Worm (Caenorhabditis elegans): Measurements from ENCODE around the gene T21C12.4.

The T21C12.4 gene

ce11 chrIII:10569246-10569645 lies 11.4 kb upstream of the T21C12.4 start:
- no peak for TF ChIP-seq ets-7 (tag; optimal IDR thresholded peaks at IDR 0.05)

ce11 chrIII:10565926-10566325 lies 8.1 kb upstream of the T21C12.4 start, which contains the start of gene acdh-11:
Gene acdh-11, plus strand, starts transcription at chrIII:10566258.
- TF ChIP-seq ceh-36 (tag; optimal IDR thresholded peaks at IDR 0.05) (no peak), scrt-1 (GFP tag; IDR thresholded peaks at IDR 0.05) (no peak), hnd-1 (tag; optimal IDR thresholded peaks at IDR 0.05) (no peak), hmg-4 (GFP tag; optimal IDR thresholded peaks at IDR 0.05) (no peak), tbx-11 (GFP tag; IDR thresholded peaks at IDR 0.05) (no peak), flt-1 (GFP tag; IDR thresholded peaks at IDR 0.05) (no peak), ets-7 (tag; optimal IDR thresholded peaks at IDR 0.05) (no peak), pes-1 (GFP tag; IDR thresholded peaks at IDR 0.05) (no peak), tra-4 (tag; optimal IDR thresholded peaks at IDR 0.05) (no peak), sea-1 (GFP tag; conservative IDR thresholded peaks at IDR 0.05) (no peak), ceh-13 (GFP tag; optimal IDR thresholded peaks at IDR 0.05) (no peak), B0310.2 (tag; optimal IDR thresholded peaks at IDR 0.05) (no peak)

ce11 chrIII:10562542-10562941 lies 4.7 kb upstream of the T21C12.4 start:
- TF ChIP-seq aly-1 (tag; optimal IDR thresholded peaks at IDR 0.05) (no peak), tbx-37 (GFP tag; conservative IDR thresholded peaks at IDR 0.05) (no peak), ets-7 (tag; optimal IDR thresholded peaks at IDR 0.05) (no peak), hnd-1 (tag; optimal IDR thresholded peaks at IDR 0.05) (no peak), tbx-11 (GFP tag; IDR thresholded peaks at IDR 0.05) (no peak), hmg-4 (GFP tag; optimal IDR thresholded peaks at IDR 0.05) (no peak), pes-1 (GFP tag; IDR thresholded peaks at IDR 0.05) (no peak), ama-1 (optimal IDR thresholded peaks at IDR 0.05) (no peak), scrt-1 (GFP tag; IDR thresholded peaks at IDR 0.05) (no peak), sea-1 (GFP tag; conservative IDR thresholded peaks at IDR 0.05) (no peak), tra-4 (tag; optimal IDR thresholded peaks at IDR 0.05) (no peak), B0310.2 (tag; optimal IDR thresholded peaks at IDR 0.05) (no peak), hmbx-1 (tag; optimal IDR thresholded peaks at IDR 0.05) (no peak), F13C5.2 (tag; optimal IDR thresholded peaks at IDR 0.05) (no peak), ceh-36 (tag; optimal IDR thresholded peaks at IDR 0.05) (no peak), ceh-13 (GFP tag; optimal IDR thresholded peaks at IDR 0.05) (no peak)

ce11 chrIII:10561904-10562303 lies 4.1 kb upstream of the T21C12.4 start, which contains the start of gene Y45F3A.1:
Gene Y45F3A.1, minus strand, starts transcription at chrIII:10561915.
- TF ChIP-seq aly-1 (tag; optimal IDR thresholded peaks at IDR 0.05) (no peak), ceh-13 (GFP tag; optimal IDR thresholded peaks at IDR 0.05) (no peak), hmbx-1 (tag; optimal IDR thresholded peaks at IDR 0.05) (no peak), tra-4 (tag; optimal IDR thresholded peaks at IDR 0.05) (no peak), flt-1 (GFP tag; IDR thresholded peaks at IDR 0.05) (no peak), B0310.2 (tag; optimal IDR thresholded peaks at IDR 0.05) (no peak), scrt-1 (GFP tag; IDR thresholded peaks at IDR 0.05) (no peak), tbx-11 (GFP tag; IDR thresholded peaks at IDR 0.05) (no peak), tbx-37 (GFP tag; conservative IDR thresholded peaks at IDR 0.05) (no peak), ama-1 (optimal IDR thresholded peaks at IDR 0.05) (no peak), pes-1 (GFP tag; IDR thresholded peaks at IDR 0.05) (no peak), F13C5.2 (tag; optimal IDR thresholded peaks at IDR 0.05) (no peak), hmg-4 (GFP tag; optimal IDR thresholded peaks at IDR 0.05) (no peak), sea-1 (GFP tag; conservative IDR thresholded peaks at IDR 0.05) (no peak), ceh-36 (tag; optimal IDR thresholded peaks at IDR 0.05) (no peak), hnd-1 (tag; optimal IDR thresholded peaks at IDR 0.05) (no peak), ets-7 (tag; optimal IDR thresholded peaks at IDR 0.05) (no peak)

ce11 chrIII:10560296-10560695 lies 2.5 kb upstream of the T21C12.4 start, which contains the start of gene rab-30:
Gene rab-30, plus strand, starts transcription at chrIII:10560596.
- TF ChIP-seq flt-1 (GFP tag; IDR thresholded peaks at IDR 0.05) (no peak), ceh-36 (tag; optimal IDR thresholded peaks at IDR 0.05) (no peak)

- no peak for TF ChIP-seq ama-1 (optimal IDR thresholded peaks at IDR 0.05)
- TF ChIP-seq sea-1 (GFP tag; conservative IDR thresholded peaks at IDR 0.05): no peak
- TF ChIP-seq hmbx-1 (tag; optimal IDR thresholded peaks at IDR 0.05): no peak
- no peak for TF ChIP-seq F13C5.2 (tag; optimal IDR thresholded peaks at IDR 0.05)
- no peak for TF ChIP-seq pes-1 (GFP tag; IDR thresholded peaks at IDR 0.05)
- no peak for TF ChIP-seq tbx-37 (GFP tag; conservative IDR thresholded peaks at IDR 0.05)
- TF ChIP-seq aly-1 (tag; optimal IDR thresholded peaks at IDR 0.05): no peak
- no peak for TF ChIP-seq scrt-1 (GFP tag; IDR thresholded peaks at IDR 0.05)
- no peak for TF ChIP-seq flt-1 (GFP tag; IDR thresholded peaks at IDR 0.05)
- no peak for TF ChIP-seq hmg-4 (GFP tag; optimal IDR thresholded peaks at IDR 0.05)
- TF ChIP-seq tra-4 (tag; optimal IDR thresholded peaks at IDR 0.05): no peak
- no peak for TF ChIP-seq ceh-36 (tag; optimal IDR thresholded peaks at IDR 0.05)
- TF ChIP-seq tbx-11 (GFP tag; IDR thresholded peaks at IDR 0.05): no peak
- TF ChIP-seq ets-7 (tag; optimal IDR thresholded peaks at IDR 0.05): no peak
Observed at ce11 chrIII:10552929-10553328, 4.9 kb downstream of the T21C12.4 start, which contains the start of gene T21C12.8. Gene T21C12.8, minus strand, starts transcription at chrIII:10553029.

- TF ChIP-seq ama-1 (optimal IDR thresholded peaks at IDR 0.05) (no peak), hnd-1 (tag; optimal IDR thresholded peaks at IDR 0.05) (no peak), flt-1 (GFP tag; IDR thresholded peaks at IDR 0.05) (no peak), tra-4 (tag; optimal IDR thresholded peaks at IDR 0.05) (no peak), ceh-36 (tag; optimal IDR thresholded peaks at IDR 0.05) (no peak), ets-7 (tag; optimal IDR thresholded peaks at IDR 0.05) (no peak), scrt-1 (GFP tag; IDR thresholded peaks at IDR 0.05) (no peak)
Observed at ce11 chrIII:10538757-10539213, 19.0 kb downstream of the T21C12.4 start, which contains the start of gene nlp-68. Gene nlp-68, minus strand, starts transcription at chrIII:10539163.

ce11 chrIII:10537558-10537957 lies 20.3 kb downstream of the T21C12.4 start:
- no peak for TF ChIP-seq scrt-1 (GFP tag; IDR thresholded peaks at IDR 0.05)
- TF ChIP-seq ceh-36 (tag; optimal IDR thresholded peaks at IDR 0.05): no peak
- TF ChIP-seq ceh-13 (GFP tag; optimal IDR thresholded peaks at IDR 0.05): no peak
- TF ChIP-seq hmbx-1 (tag; optimal IDR thresholded peaks at IDR 0.05): no peak
- TF ChIP-seq tbx-11 (GFP tag; IDR thresholded peaks at IDR 0.05): no peak
- no peak for TF ChIP-seq tra-4 (tag; optimal IDR thresholded peaks at IDR 0.05)
- TF ChIP-seq ets-7 (tag; optimal IDR thresholded peaks at IDR 0.05): no peak
- TF ChIP-seq aly-1 (tag; optimal IDR thresholded peaks at IDR 0.05): no peak
- TF ChIP-seq ama-1 (optimal IDR thresholded peaks at IDR 0.05): no peak
- TF ChIP-seq F13C5.2 (tag; optimal IDR thresholded peaks at IDR 0.05): no peak
- no peak for TF ChIP-seq hmg-4 (GFP tag; optimal IDR thresholded peaks at IDR 0.05)

Data from whole organism, early embryonic.